In genomic region chrV:8253946-8254345, ce11 we compare ENCODE assay signal across 4 worm cellular contexts.
TF ChIP-seq lines count a peak whose summit lies in the region.

No protein-coding gene starts in this region.

TF ChIP-seq in whole organism, L1 larva, 84 proteins besides CTCF, POLR2A, EP300 and RAD21:
- no peak for TF ChIP-seq elt-3 (tag; optimal IDR thresholded peaks at IDR 0.05; lab: Kevin White, UChicago)
- peak; percentile 18 for TF ChIP-seq lin-14 (GFP tag; optimal IDR thresholded peaks at IDR 0.05; lab: Kevin White, UChicago)
- TF ChIP-seq efl-1 (optimal IDR thresholded peaks at IDR 0.05; lab: Kevin White, UChicago) = no peak
- TF ChIP-seq efl-1 (GFP tag; optimal IDR thresholded peaks at IDR 0.05 in 1 of 2; lab: Kevin White, UChicago) = peak in 1 of 2 experiments; percentile 41
- TF ChIP-seq pqm-1 (tag; optimal IDR thresholded peaks at IDR 0.05; lab: Kevin White, UChicago) = no peak

TF ChIP-seq in whole organism, L4 larva, 104 proteins besides CTCF, POLR2A, EP300 and RAD21:
- TF ChIP-seq aha-1 (tag; lab: Kevin White, UChicago) (peak; percentile 81), ces-1 (GFP tag; optimal IDR thresholded peaks at IDR 0.05; lab: Kevin White, UChicago) (peak; percentile 53), snpc-1.2 (GFP tag; IDR thresholded peaks at IDR 0.05; lab: Robert Waterston, UW) (no peak)

TF ChIP-seq in whole organism, late embryonic, 69 proteins besides CTCF, POLR2A, EP300 and RAD21:
- no peak for TF ChIP-seq odd-2 (tag; optimal IDR thresholded peaks at IDR 0.05; lab: Kevin White, UChicago)
- TF ChIP-seq fax-1 (tag; optimal IDR thresholded peaks at IDR 0.05; lab: Kevin White, UChicago) = no peak
- peak; percentile 97 for TF ChIP-seq unc-42 (tag; optimal IDR thresholded peaks at IDR 0.05; lab: Kevin White, UChicago)
- no peak for TF ChIP-seq ref-2 (tag; optimal IDR thresholded peaks at IDR 0.05; lab: Kevin White, UChicago)
- no peak for TF ChIP-seq ama-1 (optimal IDR thresholded peaks at IDR 0.05; lab: Kevin White, UChicago)
- no peak for TF ChIP-seq ceh-14 (tag; optimal IDR thresholded peaks at IDR 0.05; lab: Kevin White, UChicago)
- no peak for TF ChIP-seq unc-86 (tag; optimal IDR thresholded peaks at IDR 0.05; lab: Kevin White, UChicago)

TF ChIP-seq in whole organism, mixed stage, embryonic, 35 proteins besides CTCF, POLR2A, EP300 and RAD21:
- no peak for TF ChIP-seq sptf-1 (tag; optimal IDR thresholded peaks at IDR 0.05; lab: Kevin White, UChicago)
- no peak for TF ChIP-seq M03D4.4 (tag; optimal IDR thresholded peaks at IDR 0.05; lab: Kevin White, UChicago)
- TF ChIP-seq ces-1 (GFP tag; optimal IDR thresholded peaks at IDR 0.05; lab: Kevin White, UChicago) = peak; percentile 99
- TF ChIP-seq ceh-39 (tag; optimal IDR thresholded peaks at IDR 0.05; lab: Kevin White, UChicago) = no peak

Comparison
In these comparisons a context has a peak if more than half of its experiments do, and no peak if none do; other contexts are left out.
1. Of the 29 proteins assayed by ChIP-seq in both whole organism, L4 larva and whole organism, L1 larva: peak only in whole organism, L4 larva: aha-1 and ces-1; only in whole organism, L1 larva: none; in both: none; in neither: 27.